Worm (Caenorhabditis elegans): ENCODE measurements around the gene nhr-37.

ce11 chrV:6631866-6632265 lies 9.9 kb downstream of the nhr-37 start:
- TF ChIP-seq lin-13 (tag; optimal IDR thresholded peaks at IDR 0.05) (no peak), mep-1 (tag; optimal IDR thresholded peaks at IDR 0.05) (no peak), pha-4 (tag; optimal IDR thresholded peaks at IDR 0.05) (no peak), elt-1 (tag; optimal IDR thresholded peaks at IDR 0.05; ENCODE audit: borderline replicate concordance, insufficient read depth) (no peak), sptf-1 (tag; optimal IDR thresholded peaks at IDR 0.05) (no peak), M03D4.4 (tag; optimal IDR thresholded peaks at IDR 0.05) (no peak), ham-2 (GFP tag; optimal IDR thresholded peaks at IDR 0.05) (no peak)

Measured in whole organism, mixed stage, embryonic.